Fruit fly (Drosophila melanogaster): ENCODE data around the gene GMF.

GMF gene

DNA sequence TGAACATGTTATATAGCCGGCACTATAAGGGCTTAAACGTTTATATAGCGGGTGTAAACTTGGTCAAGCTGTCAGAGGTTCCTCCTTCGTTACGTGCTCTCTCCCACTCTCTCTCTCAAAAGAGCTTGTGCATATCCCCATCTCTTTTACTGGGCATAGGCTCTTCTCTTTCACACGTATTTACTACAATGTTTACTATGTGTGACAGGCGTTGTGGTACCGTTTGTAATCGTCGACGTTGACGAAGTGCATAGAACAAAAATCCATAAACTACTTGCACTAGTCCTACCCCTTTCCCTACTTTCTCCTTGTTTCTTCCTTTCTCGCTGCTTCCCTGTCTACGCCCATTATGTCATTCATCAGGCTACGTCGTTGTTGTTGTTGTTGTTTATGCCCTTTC, 25.9 kb downstream of the GMF start (continued):
- TF ChIP-seq CG6813 (GFP tag; optimal IDR thresholded peaks at IDR 0.05) (no peak), CG7372 (GFP tag; IDR thresholded peaks at IDR 0.05) (no peak), CG3726 (GFP tag; IDR thresholded peaks at IDR 0.05) (no peak), inv (GFP tag; IDR thresholded peaks at IDR 0.05; ENCODE audit: partially characterized antibody) (no peak), CG31365 (tag; optimal IDR thresholded peaks at IDR 0.05) (no peak), CG10321 (GFP tag; IDR thresholded peaks at IDR 0.05) (0 out of 2 replicates have a peak, but pooled peaks have one; percentile 26), CG9932 (GFP tag; IDR thresholded peaks at IDR 0.05) (no peak)

DNA sequence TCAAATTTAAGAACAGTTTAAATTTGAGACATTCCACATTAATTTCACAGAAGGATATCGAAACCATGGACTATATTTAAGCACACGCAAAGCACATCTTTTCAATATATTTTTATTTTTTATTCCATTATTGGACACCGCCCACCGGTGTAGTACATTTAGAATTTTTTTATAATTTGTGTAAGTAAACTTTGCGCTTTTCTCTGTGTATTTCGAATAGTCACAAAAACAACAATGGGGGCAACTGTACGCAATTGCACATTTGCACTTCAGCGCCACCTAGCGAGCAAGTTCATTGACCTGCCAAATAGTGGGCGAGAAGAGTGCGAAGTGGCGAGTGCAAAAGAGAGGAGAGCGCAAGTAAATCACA, 27.0 kb downstream of the GMF start:
- peak in 1 of 2 experiments; percentile 80 for TF ChIP-seq eve (GFP tag; optimal IDR thresholded peaks at IDR 0.05)
- TF ChIP-seq PHDP (tag; optimal IDR thresholded peaks at IDR 0.05), result peak; percentile 70
- peak in 1 of 2 experiments; percentile 24 for TF ChIP-seq Pdp1 (GFP tag; optimal IDR thresholded peaks at IDR 0.05)
- TF ChIP-seq Dek (tag; optimal IDR thresholded peaks at IDR 0.05), result peak; percentile 4
- peak; percentile 78 for TF ChIP-seq Neu2 (GFP tag; optimal IDR thresholded peaks at IDR 0.05; ENCODE audit: borderline replicate concordance)
- no peak for TF ChIP-seq ken (GFP tag; IDR thresholded peaks at IDR 0.05)
- TF ChIP-seq CG1233 (GFP tag; optimal IDR thresholded peaks at IDR 0.05), result peak; percentile 35
- TF ChIP-seq CG11696 (GFP tag; IDR thresholded peaks at IDR 0.05), result 0 out of 2 replicates have a peak, but pooled peaks have one; percentile 30
- peak; percentile 35 for TF ChIP-seq CG10366 (GFP tag; IDR thresholded peaks at IDR 0.05)
- peak; percentile 55 for TF ChIP-seq seq (GFP tag; IDR thresholded peaks at IDR 0.05)
- no peak for TF ChIP-seq prd (optimal IDR thresholded peaks at IDR 0.05)
- TF ChIP-seq prd (GFP tag; IDR thresholded peaks at IDR 0.05), result peak; percentile 45; the same call in 1 of the 3 replicates
- TF ChIP-seq nmo (GFP tag; optimal IDR thresholded peaks at IDR 0.05), result peak; percentile 53
- TF ChIP-seq CG13424 (tag; optimal IDR thresholded peaks at IDR 0.05), result peak; percentile 28
- no peak for TF ChIP-seq CG11247 (GFP tag; IDR thresholded peaks at IDR 0.05)
- TF ChIP-seq CG13296 (GFP tag; optimal IDR thresholded peaks at IDR 0.05), result peak; percentile 29
- no peak for TF ChIP-seq ara (GFP tag; IDR thresholded peaks at IDR 0.05)
- 0 out of 3 replicates have a peak, but pooled peaks have one; percentile 51 for TF ChIP-seq CG11695 (GFP tag; IDR thresholded peaks at IDR 0.05)
- peak; percentile 73 for TF ChIP-seq Sox102F (GFP tag; optimal IDR thresholded peaks at IDR 0.05)
- TF ChIP-seq exex (tag; optimal IDR thresholded peaks at IDR 0.05), result peak; percentile 4
- 0 out of 2 replicates have a peak, but pooled peaks have one; percentile 14 for TF ChIP-seq CG32532 (GFP tag; IDR thresholded peaks at IDR 0.05)
- TF ChIP-seq CG12155 (GFP tag; optimal IDR thresholded peaks at IDR 0.05), result peak; percentile 34
- TF ChIP-seq tgo (GFP tag; IDR thresholded peaks at IDR 0.05), result peak; percentile 49; the same call in 2 of the 3 replicates
- TF ChIP-seq Hr51 (GFP tag; optimal IDR thresholded peaks at IDR 0.05), result peak in 1 of 2 experiments; percentile 70
- peak; percentile 63 for TF ChIP-seq CG9727 (GFP tag; optimal IDR thresholded peaks at IDR 0.05)
- no peak for TF ChIP-seq Oaz (GFP tag; IDR thresholded peaks at IDR 0.05)
- no peak for TF ChIP-seq hth (optimal IDR thresholded peaks at IDR 0.05)
- TF ChIP-seq E2f1 (GFP tag; IDR thresholded peaks at IDR 0.05), result peak; percentile 15; the same call in 1 of the 2 replicates
- TF ChIP-seq CG17359 (tag; optimal IDR thresholded peaks at IDR 0.05), result peak; percentile 48
- TF ChIP-seq CG34422 (GFP tag; IDR thresholded peaks at IDR 0.05), result 0 out of 3 replicates have a peak, but pooled peaks have one; percentile 48
- peak; percentile 36 for TF ChIP-seq CG8388 (GFP tag; optimal IDR thresholded peaks at IDR 0.05)
- peak; percentile 18 for TF ChIP-seq CG7786 (GFP tag; optimal IDR thresholded peaks at IDR 0.05)
- TF ChIP-seq bcd (GFP tag; optimal IDR thresholded peaks at IDR 0.05), result peak; percentile 47
- peak; percentile 76 for TF ChIP-seq CG3281 (GFP tag; optimal IDR thresholded peaks at IDR 0.05)
- no peak for TF ChIP-seq sim (GFP tag; IDR thresholded peaks at IDR 0.05)
- TF ChIP-seq CG15601 (tag; optimal IDR thresholded peaks at IDR 0.05), result peak; percentile 8
- peak; percentile 62; the same call in 1 of the 2 replicates for TF ChIP-seq Atf6 (GFP tag; IDR thresholded peaks at IDR 0.05)
- TF ChIP-seq Ada2b (GFP tag; IDR thresholded peaks at IDR 0.05), result peak; percentile 36; the same call in 1 of the 2 replicates
- peak; percentile 42 for TF ChIP-seq D19A (tag; optimal IDR thresholded peaks at IDR 0.05)
- TF ChIP-seq CG32772 (GFP tag; IDR thresholded peaks at IDR 0.05), result peak; percentile 42; the same call in 1 of the 2 replicates
- TF ChIP-seq YL-1 (GFP tag; optimal IDR thresholded peaks at IDR 0.05), result peak; percentile 15
- peak; percentile 62 for TF ChIP-seq Oli (tag; optimal IDR thresholded peaks at IDR 0.05)

All from whole organism, embryonic.